Worm (Caenorhabditis elegans) whole organism, L4 larva: ENCODE results near the gene nspc-5.
A peak's percentile ranks its signal among the peaks of the same experiment; 100 is the strongest.

Experiments used
- D1046.2 ChIP-seq: fragments of 200-800 bp; sonication (Bioruptor generic); IDR thresholded peaks from 2 replicates; pipeline ENCODE4 v1.3.6; 2022; ENCODE audit warnings: missing genetic modification characterization, missing compliant biosample characterization
- F37D6.2 ChIP-seq: sonication (generic microtip); optimal IDR thresholded peaks from 2 replicates; lab custom pipeline; 2016; ENCODE audit warnings: mild to moderate bottlenecking, missing genetic modification characterization, missing compliant biosample characterization
- F49E8.2 ChIP-seq: sonication (generic microtip); optimal IDR thresholded peaks from 2 replicates; lab custom pipeline; 2016; ENCODE audit warnings: missing compliant biosample characterization, mild to moderate bottlenecking, missing genetic modification characterization, borderline replicate concordance
- T20F7.1 ChIP-seq: fragments of 200-800 bp; sonication (Bioruptor generic); optimal IDR thresholded peaks from 2 replicates; lab custom pipeline; 2018; ENCODE audit warnings: mild to moderate bottlenecking, missing genetic modification characterization, missing compliant biosample characterization
- aha-1 ChIP-seq: fragments of 150-350 bp; peaks from one replicate; lab custom pipeline; 2014; ENCODE audit warnings: missing biosample characterization, missing genetic modification characterization
- arid-1 ChIP-seq: fragments of 200-800 bp; sonication (Bioruptor generic); conservative IDR thresholded peaks from 2 replicates; pipeline ENCODE4 v1.3.6; 2022; ENCODE audit warnings: missing genetic modification reagents, missing genetic modification characterization, missing compliant biosample characterization
- attf-4 ChIP-seq: sonication (generic microtip); optimal IDR thresholded peaks from 3 replicates; lab custom pipeline; 2017; ENCODE audit warnings: missing biosample characterization, missing genetic modification characterization
- ceh-32 ChIP-seq: sonication (generic microtip); optimal IDR thresholded peaks from 2 replicates; lab custom pipeline; 2016; ENCODE audit warnings: mild to moderate bottlenecking, missing genetic modification characterization, missing compliant biosample characterization; ENCODE audit not compliant: poor library complexity
- daf-16 ChIP-seq, 3 experiments: sonication (generic microtip); optimal IDR thresholded peaks; 2 replicates each; lab custom pipeline; 2016 to 2017; ENCODE audit warnings: missing genetic modification characterization in 3 of 3, missing genetic modification reagents in 3 of 3, mild to moderate bottlenecking in 2 of 3, missing compliant biosample characterization in 2 of 3, missing biosample characterization in 1 of 3, moderate library complexity in 1 of 3
- daf-19 ChIP-seq: fragments of 200-800 bp; sonication (Bioruptor generic); conservative IDR thresholded peaks from 2 replicates; pipeline ENCODE4 v1.3.6; 2022; ENCODE audit warnings: missing genetic modification characterization, missing compliant biosample characterization
- dmd-6 ChIP-seq: fragments of 200-800 bp; sonication (Bioruptor generic); IDR thresholded peaks from 2 replicates; pipeline ENCODE4 v1.3.6; 2022; ENCODE audit warnings: missing genetic modification reagents, missing genetic modification characterization, missing compliant biosample characterization
- dmd-8 ChIP-seq: fragments of 200-800 bp; sonication (Bioruptor generic); IDR thresholded peaks from 2 replicates; pipeline ENCODE4 v1.3.6; 2022; ENCODE audit warnings: missing genetic modification characterization, missing compliant biosample characterization
- dve-1 ChIP-seq: sonication (generic microtip); optimal IDR thresholded peaks from 2 replicates; lab custom pipeline; 2017; ENCODE audit warnings: antibody characterized with exemption, mild to moderate bottlenecking, missing genetic modification characterization, missing compliant biosample characterization; ENCODE audit not compliant: insufficient read depth
- egl-43 ChIP-seq: fragments of 200-800 bp; sonication (Bioruptor generic); IDR thresholded peaks from 2 replicates; pipeline ENCODE4 v1.3.6; 2022; ENCODE audit warnings: missing genetic modification reagents, missing genetic modification characterization, missing compliant biosample characterization
- hif-1 ChIP-seq, 2 experiments: sonication (generic microtip); optimal IDR thresholded peaks; 2 replicates each; lab custom pipeline; 2016 to 2017; ENCODE audit warnings: missing compliant biosample characterization in 2 of 2, missing genetic modification characterization in 2 of 2, missing genetic modification reagents in 2 of 2, missing genotype in 2 of 2, mild to moderate bottlenecking in 1 of 2
- hlh-11 ChIP-seq: fragments of 200-800 bp; sonication (Bioruptor generic); optimal IDR thresholded peaks from 2 replicates; lab custom pipeline; 2018; ENCODE audit warnings: mild to moderate bottlenecking, missing genetic modification characterization, missing compliant biosample characterization
- hlh-30 ChIP-seq: sonication (generic microtip); optimal IDR thresholded peaks from 2 replicates; lab custom pipeline; 2017; ENCODE audit warnings: antibody characterized with exemption, mild to moderate bottlenecking, missing genetic modification characterization, missing compliant biosample characterization; ENCODE audit not compliant: insufficient read depth
- hmg-1.1 ChIP-seq: fragments of 200-800 bp; sonication (Bioruptor generic); IDR thresholded peaks from 2 replicates; pipeline ENCODE4 v1.3.6; 2022; ENCODE audit warnings: missing genetic modification reagents, missing genetic modification characterization, missing compliant biosample characterization
- lim-7 ChIP-seq: fragments of 200-800 bp; sonication (Bioruptor generic); IDR thresholded peaks from 2 replicates; pipeline ENCODE4 v1.3.6; 2022; ENCODE audit warnings: missing genetic modification characterization, missing compliant biosample characterization
- lin-13 ChIP-seq: fragments of 150-350 bp; optimal IDR thresholded peaks from 2 replicates; lab custom pipeline; 2014; ENCODE audit warnings: missing biosample characterization, missing genetic modification reagents, missing genetic modification characterization
- lin-15B ChIP-seq: fragments of 150-350 bp; sonication (generic microtip); optimal IDR thresholded peaks from 3 replicates; lab custom pipeline; 2014; ENCODE audit warnings: missing biosample characterization, missing genetic modification characterization
- lin-29 ChIP-seq: fragments of 200-800 bp; sonication (Bioruptor generic); IDR thresholded peaks from 2 replicates; pipeline ENCODE4 v1.3.6; 2022; ENCODE audit warnings: missing genetic modification reagents, missing genetic modification characterization, missing compliant biosample characterization
- lsy-2 ChIP-seq, 2 experiments: fragments of 150-350 bp in 1 of 2; sonication (generic microtip) in 1 of 2; optimal IDR thresholded peaks; 2 replicates each; lab custom pipeline; 2014 to 2017; ENCODE audit warnings: missing biosample characterization in 2 of 2, missing genetic modification characterization in 2 of 2
- madf-5 ChIP-seq, 2 experiments: fragments of 200-800 bp; sonication (Bioruptor generic); IDR thresholded peaks; 2 replicates each; pipeline ENCODE4 v1.3.6; 2022; ENCODE audit warnings: missing compliant biosample characterization in 2 of 2, missing genetic modification characterization in 2 of 2
- madf-9 ChIP-seq: fragments of 200-800 bp; sonication (Bioruptor generic); conservative IDR thresholded peaks from 2 replicates; pipeline ENCODE4 v1.3.6; 2022; ENCODE audit warnings: missing genetic modification reagents, missing genetic modification characterization, missing compliant biosample characterization
- mdl-1 ChIP-seq, 2 experiments: fragments of 150-350 bp in 1 of 2; sonication (generic microtip) in 1 of 2; optimal IDR thresholded peaks; 2 replicates each; lab custom pipeline; 2014 to 2017; ENCODE audit warnings: missing biosample characterization in 2 of 2, missing genetic modification characterization in 2 of 2
- mdt-29 ChIP-seq: fragments of 200-800 bp; sonication (Bioruptor generic); IDR thresholded peaks from 2 replicates; pipeline ENCODE4 v1.3.6; 2022; ENCODE audit warnings: missing genetic modification reagents, missing genetic modification characterization, missing compliant biosample characterization
- mep-1 ChIP-seq: fragments of 150-350 bp; sonication (generic microtip); optimal IDR thresholded peaks from 3 replicates; lab custom pipeline; 2014; ENCODE audit warnings: missing biosample characterization, missing genetic modification characterization
- mes-2 ChIP-seq: sonication (generic microtip); optimal IDR thresholded peaks from 2 replicates; lab custom pipeline; 2016; ENCODE audit warnings: missing genotype, mild to moderate bottlenecking, missing genetic modification characterization, missing compliant biosample characterization; ENCODE audit not compliant: poor library complexity, severe bottlenecking
- mxl-2 ChIP-seq: fragments of 200-800 bp; sonication (Bioruptor generic); conservative IDR thresholded peaks from 2 replicates; pipeline ENCODE4 v1.3.6; 2022; ENCODE audit warnings: missing genetic modification reagents, missing genetic modification characterization, missing compliant biosample characterization
- mxl-3 ChIP-seq: fragments of 200-800 bp; sonication (Bioruptor generic); optimal IDR thresholded peaks from 2 replicates; lab custom pipeline; 2018; ENCODE audit warnings: mild to moderate bottlenecking, missing genetic modification characterization, missing compliant biosample characterization
- nhr-102 ChIP-seq: sonication (generic microtip); optimal IDR thresholded peaks from 2 replicates; lab custom pipeline; 2016; ENCODE audit warnings: mild to moderate bottlenecking, missing genetic modification characterization, moderate library complexity, missing compliant biosample characterization
- nhr-28 ChIP-seq: fragments of 150-350 bp; optimal IDR thresholded peaks from 2 replicates; lab custom pipeline; 2014; ENCODE audit warnings: missing biosample characterization, missing genetic modification characterization
- nhr-41 ChIP-seq: fragments of 200-800 bp; sonication (Bioruptor generic); IDR thresholded peaks from 2 replicates; pipeline ENCODE4 v1.3.6; 2022; ENCODE audit warnings: missing genetic modification reagents, missing genetic modification characterization, missing compliant biosample characterization
- nhr-6 ChIP-seq: fragments of 150-350 bp; optimal IDR thresholded peaks from 2 replicates; lab custom pipeline; 2014; ENCODE audit warnings: missing biosample characterization, missing genetic modification characterization
- pha-4 ChIP-seq, 2 experiments: fragments of 150-350 bp in 1 of 2; fragments of 200-800 bp in 1 of 2; sonication (Bioruptor generic) in 1 of 2; IDR thresholded peaks in 1 of 2; optimal IDR thresholded peaks in 1 of 2; 2 replicates each; pipeline versions ENCODE4 v1.3.6 to Lab custom; 2014 to 2022; ENCODE audit warnings: missing genetic modification characterization in 2 of 2, missing genetic modification reagents in 2 of 2, missing biosample characterization in 1 of 2, missing compliant biosample characterization in 1 of 2
- pqm-1 ChIP-seq: sonication (generic microtip); optimal IDR thresholded peaks from 2 replicates; lab custom pipeline; 2017; ENCODE audit warnings: missing biosample characterization, missing genetic modification characterization
- rbr-2 ChIP-seq: sonication (generic microtip); optimal IDR thresholded peaks from 2 replicates; lab custom pipeline; 2016; ENCODE audit warnings: missing genotype, missing genetic modification characterization, missing compliant biosample characterization
- sdz-12 ChIP-seq: fragments of 200-800 bp; sonication (Bioruptor generic); optimal IDR thresholded peaks from 2 replicates; lab custom pipeline; 2018; ENCODE audit warnings: mild to moderate bottlenecking, missing genetic modification characterization, missing compliant biosample characterization
- snpc-4 ChIP-seq: fragments of 150-350 bp; optimal IDR thresholded peaks from 2 replicates; lab custom pipeline; 2014; ENCODE audit warnings: missing biosample characterization, missing genetic modification characterization
- zfp-2 ChIP-seq: sonication (generic microtip); optimal IDR thresholded peaks from 2 replicates; lab custom pipeline; 2016; ENCODE audit warnings: mild to moderate bottlenecking, missing genetic modification characterization, missing compliant biosample characterization

Gene nspc-5

DNA sequence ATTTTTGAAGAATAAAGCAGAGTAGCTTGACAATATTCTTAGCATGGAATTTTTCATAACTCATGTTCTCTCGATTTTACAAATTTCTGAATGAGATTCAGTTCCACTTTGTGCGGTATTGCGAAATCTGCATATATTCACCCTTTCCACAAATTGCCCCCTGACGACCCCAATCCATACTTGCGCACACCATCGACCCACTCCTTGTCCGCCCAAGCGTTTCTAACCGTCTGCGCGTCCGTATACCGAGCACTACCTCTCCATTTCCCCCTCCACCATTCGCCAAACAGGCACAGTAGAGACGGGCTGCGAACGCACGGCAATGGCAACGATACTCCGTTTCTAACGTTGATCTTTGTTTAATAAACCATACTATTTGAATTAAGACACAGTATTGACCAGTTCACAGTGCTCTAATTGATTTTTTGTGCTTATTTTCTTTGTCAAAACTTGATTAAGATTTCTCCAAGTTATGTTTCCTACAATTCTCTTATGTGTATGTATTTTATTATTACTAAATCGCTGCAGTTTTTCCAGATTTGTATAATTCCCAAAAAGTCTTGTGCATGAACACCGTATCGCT lies 18.2 kb downstream of the nspc-5 start, which contains the start of gene utx-1:
TSS of gene utx-1 (plus strand) at position 533 of the 583 bp plus-strand sequence.
- TF ChIP-seq hlh-11, result peak; percentile 7
- no peak for TF ChIP-seq lin-15B (tag; lab: Kevin White, UChicago)
- TF ChIP-seq mdl-1 (tag; optimal IDR thresholded peaks at IDR 0.05; lab: Kevin White, UChicago), result peak in 1 of 2 experiments; percentile 31
- no peak for TF ChIP-seq sdz-12 (GFP tag; lab: Kevin White, UChicago)
- no peak for TF ChIP-seq madf-5 (GFP tag; IDR thresholded peaks at IDR 0.05; lab: Robert Waterston, UW)
- TF ChIP-seq rbr-2 (tag; lab: Kevin White, UChicago), result peak; percentile 55
- TF ChIP-seq lim-7 (GFP tag; lab: Robert Waterston, UW), result no peak
- TF ChIP-seq F37D6.2 (tag; lab: Kevin White, UChicago), result peak; percentile 27
- no peak for TF ChIP-seq nhr-28 (tag; lab: Kevin White, UChicago)
- no peak for TF ChIP-seq D1046.2 (GFP tag; lab: Robert Waterston, UW)
- TF ChIP-seq nhr-6 (tag; lab: Kevin White, UChicago), result peak; percentile 18
- TF ChIP-seq ceh-32 (tag; lab: Kevin White, UChicago), result no peak
- peak; percentile 2 for TF ChIP-seq mxl-3 (GFP tag; lab: Kevin White, UChicago)
- no peak for TF ChIP-seq madf-9 (GFP tag; lab: Robert Waterston, UW)
- TF ChIP-seq mep-1 (tag; lab: Kevin White, UChicago), result peak; percentile 31
- TF ChIP-seq pha-4 (GFP tag; IDR thresholded peaks at IDR 0.05; lab: Robert Waterston, UW), result no peak
- TF ChIP-seq pha-4 (tag; optimal IDR thresholded peaks at IDR 0.05; lab: Kevin White, UChicago), result no peak
- TF ChIP-seq nhr-41, result no peak
- 0 out of 2 replicates have a peak, but pooled peaks have one; percentile 8 for TF ChIP-seq egl-43 (GFP tag; lab: Robert Waterston, UW)
- TF ChIP-seq aha-1 (tag; lab: Kevin White, UChicago), result peak; percentile 77
- 0 out of 2 replicates have a peak, but pooled peaks have one; percentile 42 for TF ChIP-seq hmg-1.1 (GFP tag; lab: Robert Waterston, UW)
- no peak for TF ChIP-seq attf-4 (tag; lab: Kevin White, UChicago)
- no peak for TF ChIP-seq daf-16 (GFP tag; optimal IDR thresholded peaks at IDR 0.05; lab: Kevin White, UChicago)
- TF ChIP-seq daf-16 (tag; optimal IDR thresholded peaks at IDR 0.05; lab: Kevin White, UChicago), result peak; percentile 18
- TF ChIP-seq dmd-8 (GFP tag; lab: Robert Waterston, UW), result no peak
- TF ChIP-seq lin-29, result peak; percentile 17; the same call in 1 of the 2 replicates
- peak; percentile 69 for TF ChIP-seq mes-2 (tag; lab: Kevin White, UChicago)
- no peak for TF ChIP-seq mdt-29 (GFP tag; lab: Robert Waterston, UW)
- no peak for TF ChIP-seq mxl-2 (GFP tag; lab: Robert Waterston, UW)
- no peak for TF ChIP-seq snpc-4
- no peak for TF ChIP-seq daf-19 (GFP tag; lab: Robert Waterston, UW)
- TF ChIP-seq hlh-30, result peak; percentile 30
- TF ChIP-seq arid-1 (GFP tag; lab: Robert Waterston, UW), result no peak
- peak in 1 of 2 experiments; percentile 21 for TF ChIP-seq hif-1 (tag; optimal IDR thresholded peaks at IDR 0.05; lab: Kevin White, UChicago)
- TF ChIP-seq lsy-2 (tag; optimal IDR thresholded peaks at IDR 0.05; lab: Kevin White, UChicago), result peak in 1 of 2 experiments; percentile 10
- TF ChIP-seq dve-1, result peak; percentile 10
- TF ChIP-seq zfp-2, result no peak
- TF ChIP-seq F49E8.2 (tag; lab: Kevin White, UChicago), result no peak
- no peak for TF ChIP-seq pqm-1 (tag; lab: Kevin White, UChicago)
- no peak for TF ChIP-seq lin-13 (GFP tag; lab: Kevin White, UChicago)
- no peak for TF ChIP-seq dmd-6 (GFP tag; lab: Robert Waterston, UW)
- peak; percentile 31 for TF ChIP-seq nhr-102
- TF ChIP-seq T20F7.1 (GFP tag; lab: Kevin White, UChicago), result peak; percentile 72
